Worm (Caenorhabditis elegans) whole organism, L1 larva: ENCODE data around the gene gpr-2.

ENCODE experiments used
- fos-1 ChIP-seq: fragments of 150-350 bp; optimal IDR thresholded peaks from 2 replicates; lab custom pipeline; 2014; ENCODE audit warnings: missing biosample characterization, missing genetic modification characterization
- jun-1 ChIP-seq: fragments of 150-350 bp; optimal IDR thresholded peaks from 2 replicates; lab custom pipeline; 2014; ENCODE audit warnings: missing biosample characterization, missing genetic modification reagents, missing genetic modification characterization
- lir-3 ChIP-seq: sonication (generic microtip); optimal IDR thresholded peaks from 2 replicates; lab custom pipeline; 2016; ENCODE audit warnings: mild to moderate bottlenecking, missing genetic modification characterization, moderate library complexity, missing compliant biosample characterization; ENCODE audit not compliant: poor library complexity
- nhr-11 ChIP-seq: fragments of 150-350 bp; optimal IDR thresholded peaks from 2 replicates; lab custom pipeline; 2014; ENCODE audit warnings: missing biosample characterization, missing genetic modification characterization
- nhr-12 ChIP-seq: sonication (generic microtip); optimal IDR thresholded peaks from 2 replicates; lab custom pipeline; 2017; ENCODE audit warnings: missing biosample characterization, missing genetic modification characterization
- nhr-237 ChIP-seq: fragments of 150-350 bp; optimal IDR thresholded peaks from 2 replicates; lab custom pipeline; 2014; ENCODE audit warnings: missing biosample characterization, missing genetic modification characterization
- nhr-76 ChIP-seq: sonication (generic microtip); optimal IDR thresholded peaks from 2 replicates; lab custom pipeline; 2017; ENCODE audit warnings: missing biosample characterization, missing genetic modification characterization
- sptf-1 ChIP-seq: fragments of 150-350 bp; optimal IDR thresholded peaks from 2 replicates; lab custom pipeline; 2014; ENCODE audit warnings: missing biosample characterization, missing genetic modification characterization
- zag-1 ChIP-seq: fragments of 150-350 bp; optimal IDR thresholded peaks from 2 replicates; lab custom pipeline; 2014; ENCODE audit warnings: missing biosample characterization, missing genetic modification characterization
- zip-4 ChIP-seq: fragments of 200-800 bp; sonication (Bioruptor generic); optimal IDR thresholded peaks from 2 replicates; lab custom pipeline; 2018; ENCODE audit warnings: mild to moderate bottlenecking, missing genetic modification characterization, moderate library complexity, missing compliant biosample characterization
- ztf-11 ChIP-seq, 2 experiments: sonication (generic microtip); optimal IDR thresholded peaks; 2 replicates each; lab custom pipeline; 2016 to 2017; ENCODE audit warnings: missing genetic modification characterization in 2 of 2, missing biosample characterization in 1 of 2, missing compliant biosample characterization in 1 of 2

DNA sequence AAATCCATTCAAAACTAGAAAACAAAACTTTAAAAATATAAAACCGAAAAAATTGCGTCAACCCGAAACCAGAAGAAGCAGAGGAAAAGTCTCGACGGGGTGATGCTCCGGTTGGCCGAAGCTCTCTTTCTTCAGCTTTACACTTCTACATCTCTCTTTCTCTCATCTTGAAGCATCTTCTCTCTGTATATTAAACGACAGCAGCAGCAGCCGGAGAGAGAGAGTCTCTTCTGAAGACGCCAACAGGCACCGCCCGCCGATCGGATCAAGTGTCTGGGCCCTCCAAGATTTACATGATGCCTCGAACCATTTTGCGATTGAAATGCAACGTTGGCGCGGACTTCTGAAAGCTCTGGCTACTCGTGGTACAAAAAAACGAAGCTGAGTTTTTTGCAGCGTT is 46.2 kb downstream of the gpr-2 start:
- TF ChIP-seq nhr-76 (tag; lab: Kevin White, UChicago), result no peak
- no peak for TF ChIP-seq jun-1
- TF ChIP-seq nhr-237 (tag; lab: Kevin White, UChicago), result no peak
- no peak for TF ChIP-seq sptf-1 (tag; lab: Kevin White, UChicago)
- TF ChIP-seq zag-1, result no peak
- TF ChIP-seq zip-4 (GFP tag; lab: Kevin White, UChicago), result no peak
- no peak for TF ChIP-seq nhr-11 (tag; lab: Kevin White, UChicago)
- TF ChIP-seq fos-1 (tag; lab: Kevin White, UChicago), result no peak
- TF ChIP-seq lir-3 (tag; lab: Kevin White, UChicago), result no peak
- no peak for TF ChIP-seq ztf-11 (tag; optimal IDR thresholded peaks at IDR 0.05; lab: Kevin White, UChicago)
- TF ChIP-seq nhr-12, result no peak
